Worm (Caenorhabditis elegans) whole organism, L2 larva: Measurements from ENCODE around the gene C53C11.1.

Source experiments
- C34F6.9 ChIP-seq: fragments of 150-350 bp; optimal IDR thresholded peaks from 2 replicates; lab custom pipeline; 2014; ENCODE audit warnings: missing biosample characterization, missing genetic modification characterization
- nhr-237 ChIP-seq: fragments of 150-350 bp; optimal IDR thresholded peaks from 2 replicates; lab custom pipeline; 2014; ENCODE audit warnings: missing biosample characterization, missing genetic modification characterization
- nhr-77 ChIP-seq: fragments of 150-350 bp; optimal IDR thresholded peaks from 2 replicates; lab custom pipeline; 2014; ENCODE audit warnings: missing biosample characterization, missing genetic modification characterization
- sma-9 ChIP-seq, 2 experiments: fragments of 150-350 bp in 1 of 2; sonication (generic microtip) in 1 of 2; optimal IDR thresholded peaks; 2 replicates each; lab custom pipeline; 2014 to 2016; ENCODE audit warnings: missing genetic modification characterization in 2 of 2, mild to moderate bottlenecking in 1 of 2, missing biosample characterization in 1 of 2, missing compliant biosample characterization in 1 of 2, missing genetic modification reagents in 1 of 2, moderate library complexity in 1 of 2

ce11 chrX:17294728-17295127 lies 45.9 kb upstream of the C53C11.1 start, which contains the start of gene C33E10.8:
- TF ChIP-seq nhr-237 (tag; lab: Kevin White, UChicago) (no peak), C34F6.9 (tag; lab: Kevin White, UChicago) (no peak), sma-9 (GFP tag; optimal IDR thresholded peaks at IDR 0.05; lab: Kevin White, UChicago) (no peak), sma-9 (tag; optimal IDR thresholded peaks at IDR 0.05; lab: Kevin White, UChicago) (no peak), nhr-77 (no peak)
